Fruit fly (Drosophila melanogaster): ENCODE data around the gene CG4842.

dm6 chr3L:16359795-16360194 lies 8.4 kb upstream of the CG4842 start:
- no peak for TF ChIP-seq dac (GFP tag; optimal IDR thresholded peaks at IDR 0.05)
- no peak for TF ChIP-seq OdsH (GFP tag; optimal IDR thresholded peaks at IDR 0.05)
- no peak for TF ChIP-seq Eip75B (GFP tag; optimal IDR thresholded peaks at IDR 0.05)
- TF ChIP-seq Lpt (GFP tag; optimal IDR thresholded peaks at IDR 0.05) = no peak
- TF ChIP-seq Eip78C (GFP tag) = no peak
- no peak for TF ChIP-seq CG15336 (GFP tag; IDR thresholded peaks at IDR 0.05)
- no peak for TF ChIP-seq esn (GFP tag; optimal IDR thresholded peaks at IDR 0.05)
- TF ChIP-seq dsx (GFP tag; optimal IDR thresholded peaks at IDR 0.05; ENCODE audit: poor library complexity, severe bottlenecking) = no peak
- TF ChIP-seq vri (GFP tag; optimal IDR thresholded peaks at IDR 0.05) = no peak
- TF ChIP-seq CG16779 (tag; optimal IDR thresholded peaks at IDR 0.05) = no peak
- no peak for TF ChIP-seq pdm3 (GFP tag; optimal IDR thresholded peaks at IDR 0.05)
- no peak for TF ChIP-seq CG32006 (GFP tag; optimal IDR thresholded peaks at IDR 0.05)
- TF ChIP-seq salr (GFP tag; optimal IDR thresholded peaks at IDR 0.05) = no peak
